Fruit fly (Drosophila melanogaster): ENCODE results near the gene CG14453.
A peak's percentile ranks its signal among the peaks of the same experiment; 100 is the strongest.

The CG14453 gene

DNA sequence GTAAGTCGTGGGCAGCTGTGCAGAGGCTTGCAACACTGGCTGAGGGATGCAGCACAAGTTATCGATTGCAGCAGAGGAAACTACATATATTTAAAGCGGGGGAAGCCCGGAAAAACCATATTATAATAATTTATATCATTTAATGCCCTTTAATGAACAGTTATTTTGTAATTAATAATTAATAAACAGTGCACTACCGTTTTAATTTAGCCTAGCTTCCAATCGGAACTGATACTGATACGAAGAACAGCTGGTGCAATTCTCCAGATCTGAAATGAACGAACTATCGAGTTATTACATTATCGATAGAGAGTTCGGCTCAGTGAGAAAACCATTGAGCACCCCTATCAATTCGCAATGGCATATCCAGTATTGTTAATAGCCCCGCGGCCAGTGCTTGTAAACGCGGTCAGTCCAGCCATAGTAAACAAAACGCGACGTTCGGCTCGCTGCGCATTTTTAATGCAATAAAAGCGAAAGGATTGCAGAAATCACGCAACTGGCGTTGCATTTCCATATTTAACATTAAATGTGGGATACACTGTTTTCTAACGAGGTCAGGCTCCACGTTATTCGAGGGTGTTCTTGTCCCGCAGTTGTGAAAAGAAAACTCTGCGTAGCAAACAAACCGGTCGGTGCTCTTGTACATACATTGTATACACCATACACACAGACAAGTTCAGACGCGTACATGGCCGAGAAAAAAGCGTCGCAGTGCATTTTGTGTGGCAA, 47.7 kb downstream of the CG14453 start, which contains the start of gene CG7369 (continued):
- TF ChIP-seq CG1233 (GFP tag; optimal IDR thresholded peaks at IDR 0.05) (peak; percentile 85), knrl (GFP tag; IDR thresholded peaks at IDR 0.05; ENCODE audit: partially characterized antibody) (peak; percentile 86), Dip2 (GFP tag; IDR thresholded peaks at IDR 0.05) (no peak), CG7271 (tag; optimal IDR thresholded peaks at IDR 0.05) (peak; percentile 42), fd102C (GFP tag; optimal IDR thresholded peaks at IDR 0.05) (no peak), CG13894 (tag; optimal IDR thresholded peaks at IDR 0.05) (peak; percentile 81), CG6654 (GFP tag; optimal IDR thresholded peaks at IDR 0.05) (peak; percentile 54), Gug (GFP tag; IDR thresholded peaks at IDR 0.05) (peak; percentile 79), CG7745 (tag; optimal IDR thresholded peaks at IDR 0.05) (no peak), stwl (tag; optimal IDR thresholded peaks at IDR 0.05) (peak; percentile 74), dan (GFP tag; IDR thresholded peaks at IDR 0.05) (no peak), CG9797 (GFP tag; optimal IDR thresholded peaks at IDR 0.05) (peak; percentile 54), zen (tag; optimal IDR thresholded peaks at IDR 0.05) (peak; percentile 80), sd (tag; optimal IDR thresholded peaks at IDR 0.05) (peak; percentile 61), CG10654 (GFP tag; optimal IDR thresholded peaks at IDR 0.05) (peak; percentile 78), wek (GFP tag; optimal IDR thresholded peaks at IDR 0.05) (peak; percentile 96), CG18011 (GFP tag; optimal IDR thresholded peaks at IDR 0.05) (peak; percentile 79), Dip3 (GFP tag; optimal IDR thresholded peaks at IDR 0.05) (peak; percentile 89), CG13775 (GFP tag; optimal IDR thresholded peaks at IDR 0.05) (peak; percentile 92), HHEX (GFP tag; optimal IDR thresholded peaks at IDR 0.05) (peak; percentile 80), BEAF-32 (GFP tag; optimal IDR thresholded peaks at IDR 0.05) (peak; percentile 91), Bteb2 (GFP tag; optimal IDR thresholded peaks at IDR 0.05) (peak; percentile 73), Sox100B (GFP tag; optimal IDR thresholded peaks at IDR 0.05) (peak; percentile 81), Hsf (GFP tag; optimal IDR thresholded peaks at IDR 0.05) (peak; percentile 89), dimm (GFP tag; IDR thresholded peaks at IDR 0.05) (peak; percentile 1; the same call in 1 of the 2 replicates), Ets65A (GFP tag) (peak; percentile 98), eve (GFP tag; optimal IDR thresholded peaks at IDR 0.05) (no peak), CG8765 (GFP tag; IDR thresholded peaks at IDR 0.05) (peak; percentile 85), CG30431 (GFP tag; optimal IDR thresholded peaks at IDR 0.05) (peak; percentile 67), CG10431 (GFP tag; optimal IDR thresholded peaks at IDR 0.05) (peak; percentile 73), CG11085 (GFP tag; IDR thresholded peaks at IDR 0.05) (no peak; the same call in none of the 2 replicates), CG34224 (GFP tag; IDR thresholded peaks at IDR 0.05; ENCODE audit: partially characterized antibody) (peak; percentile 59; the same call in 2 of the 3 replicates), Fer3 (tag; optimal IDR thresholded peaks at IDR 0.05) (peak; percentile 77), schlank (tag; optimal IDR thresholded peaks at IDR 0.05) (peak; percentile 61), CG7556 (GFP tag; optimal IDR thresholded peaks at IDR 0.05) (peak; percentile 87), CG12236 (GFP tag; optimal IDR thresholded peaks at IDR 0.05) (peak; percentile 16), CG42726 (GFP tag; IDR thresholded peaks at IDR 0.05; ENCODE audit: partially characterized antibody) (no peak), usp (GFP tag; optimal IDR thresholded peaks at IDR 0.05) (no peak), Sry-β (GFP tag; optimal IDR thresholded peaks at IDR 0.05) (peak; percentile 81), CG16863 (GFP tag; optimal IDR thresholded peaks at IDR 0.05) (peak; percentile 63), CG11247 (GFP tag; IDR thresholded peaks at IDR 0.05) (peak; percentile 59; the same call in 1 of the 2 replicates), NfI (GFP tag; optimal IDR thresholded peaks at IDR 0.05) (peak; percentile 83), CG7357 (GFP tag; IDR thresholded peaks at IDR 0.05) (peak; percentile 72; the same call in 2 of the 3 replicates), Bdp1 (GFP tag; optimal IDR thresholded peaks at IDR 0.05) (peak; percentile 36), CG3838 (GFP tag; optimal IDR thresholded peaks at IDR 0.05) (peak; percentile 29), bcd (GFP tag; optimal IDR thresholded peaks at IDR 0.05) (peak; percentile 87), Dll (GFP tag; IDR thresholded peaks at IDR 0.05; ENCODE audit: partially characterized antibody) (peak; percentile 91), CG4820 (GFP tag; optimal IDR thresholded peaks at IDR 0.05) (peak; percentile 83)

All from whole organism, embryonic.